Fruit fly (Drosophila melanogaster): ENCODE results near the gene Dpm3.

The Dpm3 gene

DNA sequence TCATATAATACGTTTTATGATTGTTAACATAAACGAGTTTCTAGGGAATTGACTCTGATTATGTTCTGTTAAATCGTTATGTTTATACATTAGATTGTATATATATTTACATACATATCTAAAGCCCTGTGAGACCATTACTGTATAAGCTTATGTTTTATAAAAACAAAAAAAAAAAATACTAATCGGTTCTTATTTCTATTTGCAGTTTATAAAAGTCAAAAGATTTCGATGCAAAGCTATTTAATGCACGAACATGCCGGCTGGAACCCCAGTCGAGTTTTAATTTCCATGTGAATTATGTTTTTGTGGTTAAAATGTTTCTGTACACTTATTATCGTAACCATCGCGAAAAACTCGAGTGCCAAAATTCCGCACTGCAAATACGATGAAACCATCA, 49.5 kb downstream of the Dpm3 start, which contains the start of gene mthl12:
Gene mthl12 (plus strand): TSS at position 301 of the 400 bp plus-strand sequence.
- no peak for TF ChIP-seq Eip93F (GFP tag; optimal IDR thresholded peaks at IDR 0.05)
- TF ChIP-seq CG6163 (GFP tag; IDR thresholded peaks at IDR 0.05), result no peak
- TF ChIP-seq CG8632 (GFP tag; optimal IDR thresholded peaks at IDR 0.05), result no peak
- no peak for TF ChIP-seq spab (GFP tag; optimal IDR thresholded peaks at IDR 0.05)
- TF ChIP-seq CG11902 (GFP tag; optimal IDR thresholded peaks at IDR 0.05), result no peak
- TF ChIP-seq Hr38 (GFP tag; optimal IDR thresholded peaks at IDR 0.05), result no peak
- no peak for TF ChIP-seq CG6854 (GFP tag; optimal IDR thresholded peaks at IDR 0.05)
- TF ChIP-seq acj6 (GFP tag; optimal IDR thresholded peaks at IDR 0.05), result no peak
- no peak for TF ChIP-seq CG6808 (GFP tag; optimal IDR thresholded peaks at IDR 0.05)
- TF ChIP-seq Ets96B (tag; optimal IDR thresholded peaks at IDR 0.05), result no peak
- TF ChIP-seq cyc (GFP tag; optimal IDR thresholded peaks at IDR 0.05), result no peak
- no peak for TF ChIP-seq CG8319 (GFP tag; optimal IDR thresholded peaks at IDR 0.05)
- no peak for TF ChIP-seq fd59A (GFP tag; optimal IDR thresholded peaks at IDR 0.05)
